Fruit fly (Drosophila melanogaster): ENCODE data around the gene CG13643.

Gene CG13643

DNA sequence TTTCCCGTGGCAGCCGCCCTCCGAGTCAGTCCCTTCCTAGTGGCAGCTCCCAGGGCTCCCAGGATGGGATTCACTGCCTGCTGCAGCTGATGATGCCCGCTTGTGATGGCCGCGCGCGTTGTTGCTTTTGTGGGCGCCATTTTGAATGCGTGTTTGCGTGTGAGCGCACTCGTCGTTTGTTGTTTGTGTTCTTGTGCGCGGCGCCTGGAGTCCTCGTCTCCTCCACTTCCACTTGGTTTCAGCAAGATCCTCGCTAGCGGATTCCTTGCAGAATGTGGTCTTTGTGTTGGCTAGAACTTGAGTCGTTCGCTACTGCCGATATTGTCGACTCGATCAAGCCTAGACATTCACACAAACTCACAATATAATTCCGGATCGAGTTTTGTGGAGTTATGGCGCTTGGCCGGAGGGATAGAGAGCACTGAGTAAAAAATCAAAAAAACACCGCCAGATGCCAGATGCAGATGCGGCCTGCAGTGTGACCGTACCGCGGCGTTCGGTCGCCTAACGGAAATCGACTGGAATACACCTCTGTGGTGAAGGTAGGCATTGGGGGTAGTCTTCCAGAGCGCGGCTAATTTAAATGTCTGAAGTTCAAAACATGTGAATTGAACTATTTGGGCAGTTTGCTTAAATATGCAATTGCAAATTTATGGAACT is 35.3 kb downstream of the CG13643 start, which contains the start of gene CycB3 (continued):
- TF ChIP-seq HmgZ (tag; optimal IDR thresholded peaks at IDR 0.05) (peak; percentile 71), ash1 (GFP tag; optimal IDR thresholded peaks at IDR 0.05) (no peak), Hr39 (optimal IDR thresholded peaks at IDR 0.05) (no peak), gce (GFP tag; IDR thresholded peaks at IDR 0.05) (peak; percentile 39; the same call in 1 of the 3 replicates), lbe (GFP tag; optimal IDR thresholded peaks at IDR 0.05) (no peak), Mrtf (GFP tag; IDR thresholded peaks at IDR 0.05) (no peak), Neu2 (GFP tag; optimal IDR thresholded peaks at IDR 0.05; ENCODE audit: borderline replicate concordance) (no peak), zen (tag; optimal IDR thresholded peaks at IDR 0.05) (peak; percentile 33), peb (GFP tag; IDR thresholded peaks at IDR 0.05) (no peak), tup (GFP tag; optimal IDR thresholded peaks at IDR 0.05) (no peak), B-H1 (GFP tag; IDR thresholded peaks at IDR 0.05) (no peak), Antp (GFP tag; optimal IDR thresholded peaks at IDR 0.05) (no peak), HLH4C (GFP tag; IDR thresholded peaks at IDR 0.05; ENCODE audit: partially characterized antibody) (no peak), Ets65A (GFP tag) (peak; percentile 9), CG6813 (GFP tag; optimal IDR thresholded peaks at IDR 0.05) (peak; percentile 39), CG1603 (tag; optimal IDR thresholded peaks at IDR 0.05) (peak; percentile 91), btn (GFP tag; optimal IDR thresholded peaks at IDR 0.05) (no peak), pan (optimal IDR thresholded peaks at IDR 0.05) (no peak), pan (GFP tag; optimal IDR thresholded peaks at IDR 0.05 in 1 of 2, IDR thresholded peaks at IDR 0.05 in 1 of 2) (peak in 1 of 2 experiments; percentile 38), CG12391 (tag; optimal IDR thresholded peaks at IDR 0.05) (peak; percentile 31), HLH3B (GFP tag; IDR thresholded peaks at IDR 0.05) (no peak), CG32772 (GFP tag; IDR thresholded peaks at IDR 0.05) (no peak), CG4404 (GFP tag; IDR thresholded peaks at IDR 0.05) (no peak), Dad (GFP tag; optimal IDR thresholded peaks at IDR 0.05) (peak; percentile 2), E2f1 (GFP tag; IDR thresholded peaks at IDR 0.05) (no peak), D19B (GFP tag; optimal IDR thresholded peaks at IDR 0.05) (no peak), CG34422 (GFP tag; IDR thresholded peaks at IDR 0.05) (0 out of 3 replicates have a peak, but pooled peaks have one; percentile 22), CG1832 (GFP tag; optimal IDR thresholded peaks at IDR 0.05) (no peak), nerfin-1 (tag; optimal IDR thresholded peaks at IDR 0.05) (peak; percentile 40), CG9932 (GFP tag; IDR thresholded peaks at IDR 0.05) (no peak), Fer3 (tag; optimal IDR thresholded peaks at IDR 0.05) (no peak), CG8281 (tag; optimal IDR thresholded peaks at IDR 0.05) (no peak), Adf1 (GFP tag; IDR thresholded peaks at IDR 0.05) (no peak), BEAF-32 (GFP tag; optimal IDR thresholded peaks at IDR 0.05) (peak; percentile 56), aop (GFP tag; IDR thresholded peaks at IDR 0.05) (no peak), ssp (GFP tag; IDR thresholded peaks at IDR 0.05) (peak; percentile 74), pfk (GFP tag; optimal IDR thresholded peaks at IDR 0.05) (peak; percentile 38), stc (GFP tag; IDR thresholded peaks at IDR 0.05) (no peak; the same call in 1 of the 2 replicates), Dp (GFP tag; optimal IDR thresholded peaks at IDR 0.05) (peak; percentile 99), psq (GFP tag; optimal IDR thresholded peaks at IDR 0.05) (no peak), Vsx1 (GFP tag; optimal IDR thresholded peaks at IDR 0.05) (no peak), nmo (GFP tag; optimal IDR thresholded peaks at IDR 0.05) (peak; percentile 50), cad (GFP tag; optimal IDR thresholded peaks at IDR 0.05) (no peak), Hsf (GFP tag; optimal IDR thresholded peaks at IDR 0.05) (peak; percentile 11), Stat92E (GFP tag; optimal IDR thresholded peaks at IDR 0.05) (peak in 1 of 3 experiments; percentile 28), cas (GFP tag; IDR thresholded peaks at IDR 0.05) (no peak), gem (tag; optimal IDR thresholded peaks at IDR 0.05) (no peak), CG33557 (GFP tag; optimal IDR thresholded peaks at IDR 0.05) (peak; percentile 8), Mes4 (GFP tag; optimal IDR thresholded peaks at IDR 0.05) (no peak), Atf-2 (GFP tag; optimal IDR thresholded peaks at IDR 0.05) (no peak), CG33213 (GFP tag; optimal IDR thresholded peaks at IDR 0.05) (peak; percentile 63)
